Fruit fly (Drosophila melanogaster) whole organism, prepupa: Measurements from ENCODE around the gene mad2.

Experiments used
- CG11294 ChIP-seq: fragments of 200-800 bp; sonication (Bioruptor generic); IDR thresholded peaks from 2 replicates; pipeline ENCODE4 v1.3.6; 2022; ENCODE audit warnings: missing biosample characterization, missing genetic modification characterization
- CG11762 ChIP-seq: fragments of 200-800 bp; sonication (Bioruptor generic); optimal IDR thresholded peaks from 3 replicates; lab custom pipeline; 2016; ENCODE audit warnings: missing biosample characterization, missing genetic modification characterization; ENCODE audit not compliant: insufficient read depth
- CG1621 ChIP-seq: fragments of 200-800 bp; sonication (Bioruptor generic); optimal IDR thresholded peaks from 3 replicates; lab custom pipeline; 2018; ENCODE audit warnings: missing biosample characterization, mild to moderate bottlenecking, missing genetic modification characterization
- CG3032 ChIP-seq: fragments of 200-800 bp; optimal IDR thresholded peaks from 2 replicates; lab custom pipeline; 2019; ENCODE audit warnings: missing biosample characterization, mild to moderate bottlenecking, missing genetic modification characterization, moderate library complexity
- CG31627 ChIP-seq: fragments of 200-800 bp; sonication (Bioruptor generic); optimal IDR thresholded peaks from 3 replicates; lab custom pipeline; 2016; ENCODE audit warnings: missing biosample characterization, missing genetic modification characterization
- CG34406 ChIP-seq: fragments of 200-800 bp; sonication (Bioruptor generic); optimal IDR thresholded peaks from 3 replicates; lab custom pipeline; 2016; ENCODE audit warnings: missing biosample characterization, missing genetic modification characterization
- CG4318 ChIP-seq: fragments of 200-800 bp; sonication (Bioruptor generic); optimal IDR thresholded peaks from 3 replicates; lab custom pipeline; 2017; ENCODE audit warnings: missing biosample characterization, mild to moderate bottlenecking, missing genetic modification characterization
- CG6163 ChIP-seq: fragments of 200-800 bp; sonication (Bioruptor generic); IDR thresholded peaks from 3 replicates; pipeline ENCODE4 v1.3.6; 2022; ENCODE audit warnings: missing biosample characterization, missing genetic modification characterization
- CG6276 ChIP-seq: fragments of 200-800 bp; sonication (Bioruptor generic); optimal IDR thresholded peaks from 2 replicates; lab custom pipeline; 2017; ENCODE audit warnings: missing biosample characterization, mild to moderate bottlenecking, missing genetic modification characterization
- CG7368 ChIP-seq: fragments of 200-800 bp; sonication (Bioruptor generic); optimal IDR thresholded peaks from 3 replicates; lab custom pipeline; 2016; ENCODE audit warnings: missing biosample characterization, missing genetic modification characterization
- CG8119 ChIP-seq: fragments of 200-800 bp; sonication (Bioruptor generic); IDR thresholded peaks from 3 replicates; pipeline ENCODE4 v1.3.6; 2022; ENCODE audit warnings: missing biosample characterization, missing genetic modification characterization
- CG8319 ChIP-seq: fragments of 200-800 bp; sonication (Bioruptor generic); optimal IDR thresholded peaks from 3 replicates; lab custom pipeline; 2016; ENCODE audit warnings: missing biosample characterization, missing genetic modification characterization
- CG9139 ChIP-seq: fragments of 200-800 bp; sonication (Bioruptor generic); optimal IDR thresholded peaks from 3 replicates; lab custom pipeline; 2017; ENCODE audit warnings: missing biosample characterization, mild to moderate bottlenecking, missing genetic modification characterization
- Eip75B ChIP-seq: fragments of 200-800 bp; sonication (Bioruptor generic); optimal IDR thresholded peaks from 3 replicates; lab custom pipeline; 2016; ENCODE audit warnings: missing biosample characterization, missing genetic modification characterization
- Eip78C ChIP-seq: fragments of 200-800 bp; sonication (Bioruptor generic); peaks from one replicate; lab custom pipeline; 2016; ENCODE audit warnings: missing biosample characterization, missing genetic modification characterization
- Eip93F ChIP-seq: fragments of 200-800 bp; sonication (Bioruptor generic); optimal IDR thresholded peaks from 2 replicates; lab custom pipeline; 2016; ENCODE audit warnings: missing biosample characterization, mild to moderate bottlenecking, missing genetic modification characterization
- Ets21C ChIP-seq: fragments of 200-800 bp; sonication (Bioruptor generic); optimal IDR thresholded peaks from 3 replicates; lab custom pipeline; 2016; ENCODE audit warnings: missing biosample characterization, missing genetic modification characterization
- Gug ChIP-seq: fragments of 200-800 bp; sonication (Bioruptor generic); IDR thresholded peaks from 2 replicates; pipeline ENCODE4 v1.3.6; 2022; ENCODE audit warnings: missing biosample characterization, missing genetic modification characterization
- Hr39 ChIP-seq: fragments of 200-800 bp; sonication (Bioruptor generic); optimal IDR thresholded peaks from 2 replicates; lab custom pipeline; 2016; ENCODE audit warnings: missing biosample characterization, missing genetic modification characterization
- Hr4 ChIP-seq: fragments of 200-800 bp; sonication (Bioruptor generic); optimal IDR thresholded peaks from 3 replicates; lab custom pipeline; 2016; ENCODE audit warnings: missing biosample characterization, missing genetic modification characterization
- Smox ChIP-seq: fragments of 200-800 bp; sonication (Bioruptor generic); optimal IDR thresholded peaks from 3 replicates; lab custom pipeline; 2016; ENCODE audit warnings: missing biosample characterization, missing genetic modification characterization
- Sox102F ChIP-seq: fragments of 200-800 bp; sonication (Bioruptor generic); optimal IDR thresholded peaks from 2 replicates; lab custom pipeline; 2016; ENCODE audit warnings: missing biosample characterization, mild to moderate bottlenecking, missing genetic modification characterization
- Sox14 ChIP-seq: fragments of 200-800 bp; sonication (Bioruptor generic); optimal IDR thresholded peaks from 3 replicates; lab custom pipeline; 2016; ENCODE audit warnings: missing biosample characterization, missing genetic modification characterization
- acj6 ChIP-seq: fragments of 200-800 bp; sonication (Bioruptor generic); optimal IDR thresholded peaks from 3 replicates; lab custom pipeline; 2016; ENCODE audit warnings: missing biosample characterization, missing genetic modification characterization
- cyc ChIP-seq: fragments of 200-800 bp; sonication (Bioruptor generic); optimal IDR thresholded peaks from 3 replicates; lab custom pipeline; 2016; ENCODE audit warnings: missing biosample characterization, missing genetic modification characterization
- dac ChIP-seq: fragments of 200-800 bp; sonication (Bioruptor generic); optimal IDR thresholded peaks from 2 replicates; lab custom pipeline; 2017; ENCODE audit warnings: missing biosample characterization, mild to moderate bottlenecking, missing genetic modification characterization
- dsx ChIP-seq: fragments of 200-800 bp; optimal IDR thresholded peaks from 3 replicates; lab custom pipeline; 2019; ENCODE audit warnings: missing biosample characterization, mild to moderate bottlenecking, missing genetic modification characterization, moderate library complexity; ENCODE audit not compliant: poor library complexity, severe bottlenecking
- esn ChIP-seq: fragments of 200-800 bp; sonication (Bioruptor generic); optimal IDR thresholded peaks from 2 replicates; lab custom pipeline; 2016; ENCODE audit warnings: missing biosample characterization, mild to moderate bottlenecking, missing genetic modification characterization, moderate library complexity
- fd59A ChIP-seq: fragments of 200-800 bp; sonication (Bioruptor generic); optimal IDR thresholded peaks from 2 replicates; lab custom pipeline; 2017; ENCODE audit warnings: missing biosample characterization, mild to moderate bottlenecking, missing genetic modification characterization, missing genetic modification reagents
- fd85E ChIP-seq: fragments of 200-800 bp; sonication (Bioruptor generic); optimal IDR thresholded peaks from 3 replicates; lab custom pipeline; 2016; ENCODE audit warnings: missing biosample characterization, missing genetic modification characterization
- lz ChIP-seq: fragments of 200-800 bp; sonication (Bioruptor generic); optimal IDR thresholded peaks from 3 replicates; lab custom pipeline; 2016; ENCODE audit warnings: missing biosample characterization, missing genetic modification characterization
- net ChIP-seq: fragments of 200-800 bp; sonication (Bioruptor generic); optimal IDR thresholded peaks from 3 replicates; lab custom pipeline; 2016; ENCODE audit warnings: missing biosample characterization, missing genetic modification characterization
- salr ChIP-seq, 2 experiments: fragments of 200-800 bp; sonication (Bioruptor generic); optimal IDR thresholded peaks; 3 replicates each; lab custom pipeline; 2016 to 2018; ENCODE audit warnings: missing biosample characterization in 2 of 2, missing genetic modification characterization in 2 of 2, mild to moderate bottlenecking in 1 of 2
- ss ChIP-seq, 2 experiments: fragments of 200-800 bp; sonication (Bioruptor generic); optimal IDR thresholded peaks; 2 replicates in 1 of 2; 3 replicates in 1 of 2; lab custom pipeline; 2017 to 2018; ENCODE audit warnings: mild to moderate bottlenecking in 2 of 2, missing biosample characterization in 2 of 2, missing genetic modification characterization in 2 of 2, moderate library complexity in 1 of 2
- svp ChIP-seq: fragments of 200-800 bp; sonication (Bioruptor generic); peaks from one replicate; lab custom pipeline; 2016; ENCODE audit warnings: missing biosample characterization, missing genetic modification characterization
- vri ChIP-seq: fragments of 200-800 bp; sonication (Bioruptor generic); optimal IDR thresholded peaks from 3 replicates; lab custom pipeline; 2016; ENCODE audit warnings: missing biosample characterization, mild to moderate bottlenecking, missing genetic modification characterization

Gene mad2

DNA sequence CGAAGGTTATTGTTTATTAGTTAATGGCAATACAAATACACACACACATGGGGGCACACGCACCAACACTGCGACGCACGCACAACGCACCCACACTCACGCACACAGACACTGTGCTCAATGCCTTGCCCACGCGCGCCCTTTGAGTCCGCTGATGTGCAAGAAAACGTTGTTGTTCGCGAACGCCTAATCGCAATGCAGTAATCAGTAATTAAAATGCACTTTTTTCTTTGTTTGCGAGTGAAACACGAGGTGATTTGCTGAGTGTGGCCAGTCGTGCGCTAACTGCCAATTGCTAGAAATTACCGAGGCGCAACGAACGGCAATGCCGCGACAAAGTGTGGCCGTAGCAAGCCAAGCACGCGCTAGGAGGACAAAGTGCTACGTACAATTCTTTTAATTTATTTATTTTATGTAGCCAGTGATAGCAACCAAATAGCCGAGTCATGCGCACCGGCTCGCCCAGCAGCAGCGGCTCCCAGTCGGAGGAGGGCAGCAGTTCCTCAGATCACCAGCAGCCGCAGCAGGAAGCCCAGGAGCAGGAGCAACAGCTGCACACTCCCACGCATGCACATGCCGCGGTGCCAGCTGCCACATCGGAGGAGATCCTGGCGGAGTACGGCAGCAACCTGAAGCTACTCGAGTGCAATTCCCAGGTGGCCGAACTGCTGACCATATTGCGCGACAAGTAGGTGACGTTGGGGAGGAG, 2.1 kb downstream of the mad2 start, which contains the start of the genes S6k and kri (continued):
- peak; percentile 65 for TF ChIP-seq Eip78C
- peak; percentile 33 for TF ChIP-seq CG1621 (tag; lab: Kevin White, UChicago)
- TF ChIP-seq Sox14 (GFP tag; lab: Kevin White, UChicago): peak; percentile 93
- no peak for TF ChIP-seq Eip93F (GFP tag; lab: Kevin White, UChicago)
- peak; percentile 14 for TF ChIP-seq CG9139 (GFP tag; lab: Kevin White, UChicago)
- no peak for TF ChIP-seq CG34406 (GFP tag; lab: Kevin White, UChicago)
- no peak for TF ChIP-seq acj6 (GFP tag; lab: Kevin White, UChicago)
- TF ChIP-seq net (GFP tag; lab: Kevin White, UChicago): no peak
- no peak for TF ChIP-seq CG11294 (GFP tag; lab: Robert Waterston, UW)
- TF ChIP-seq CG3032 (tag; lab: Kevin White, UChicago): peak; percentile 11
- TF ChIP-seq dsx (GFP tag; lab: Kevin White, UChicago): peak; percentile 43
- TF ChIP-seq CG11762 (GFP tag; lab: Kevin White, UChicago): no peak
- TF ChIP-seq esn (GFP tag; lab: Kevin White, UChicago): no peak
- TF ChIP-seq cyc (GFP tag; lab: Kevin White, UChicago): peak; percentile 16
- TF ChIP-seq ss (GFP tag; optimal IDR thresholded peaks at IDR 0.05; lab: Kevin White, UChicago): peak; percentile 49 to 72
- no peak for TF ChIP-seq fd59A (GFP tag; lab: Kevin White, UChicago)
- no peak for TF ChIP-seq fd85E
- TF ChIP-seq, all 60 proteins: peak for 24

DNA sequence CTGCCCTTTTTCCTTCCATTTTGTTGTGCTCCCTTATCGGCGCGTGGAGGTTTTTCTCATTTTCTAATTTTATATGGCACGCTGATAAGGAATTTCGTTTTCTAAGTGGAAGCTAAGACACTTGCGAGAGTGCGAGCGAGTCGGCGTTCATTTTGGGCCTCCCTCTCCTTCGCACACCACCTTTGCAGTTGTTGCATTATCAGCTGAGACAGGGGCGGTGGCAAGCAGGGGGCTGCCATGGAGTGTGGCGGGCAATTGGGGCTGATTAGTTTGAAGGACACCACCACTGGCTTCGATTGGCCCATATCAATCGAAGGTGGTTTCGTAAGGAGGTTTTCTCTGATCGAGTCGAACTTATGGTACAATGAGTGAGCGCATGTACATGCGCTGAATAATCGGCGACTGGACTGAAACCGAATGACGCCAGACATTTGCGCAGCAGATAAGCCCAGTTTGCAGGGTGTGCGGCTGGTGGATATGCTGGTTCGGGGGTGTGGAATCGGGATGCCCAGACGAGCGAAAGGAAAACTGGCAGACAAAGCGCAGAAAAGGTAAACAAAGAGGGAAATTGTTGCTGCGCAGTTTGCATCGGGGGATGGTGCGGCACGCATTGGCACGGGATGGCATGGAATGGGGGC, 3.1 kb downstream of the mad2 start:
- TF ChIP-seq Ets21C (GFP tag; lab: Kevin White, UChicago): no peak
- no peak for TF ChIP-seq Sox102F (GFP tag; lab: Kevin White, UChicago)
- no peak for TF ChIP-seq CG8119 (GFP tag; lab: Robert Waterston, UW)
- no peak for TF ChIP-seq Eip75B
- 0 out of 3 replicates have a peak, but pooled peaks have one; percentile 11 for TF ChIP-seq CG6163 (GFP tag; lab: Robert Waterston, UW)
- TF ChIP-seq Hr39 (GFP tag; lab: Kevin White, UChicago): no peak
- TF ChIP-seq CG1621 (tag; lab: Kevin White, UChicago): no peak
- no peak for TF ChIP-seq salr (GFP tag; optimal IDR thresholded peaks at IDR 0.05; lab: Kevin White, UChicago)
- no peak for TF ChIP-seq CG4318 (GFP tag; lab: Kevin White, UChicago)
- no peak for TF ChIP-seq CG9139 (GFP tag; lab: Kevin White, UChicago)
- no peak for TF ChIP-seq CG8319 (GFP tag; lab: Kevin White, UChicago)
- no peak for TF ChIP-seq CG31627 (GFP tag; lab: Kevin White, UChicago)
- TF ChIP-seq vri: peak; percentile 33
- TF ChIP-seq Eip93F (GFP tag; lab: Kevin White, UChicago): no peak
- no peak for TF ChIP-seq Smox (GFP tag; lab: Kevin White, UChicago)
- no peak for TF ChIP-seq Gug
- no peak for TF ChIP-seq lz (GFP tag; lab: Kevin White, UChicago)
- no peak for TF ChIP-seq CG6276
- peak; percentile 55 for TF ChIP-seq svp (GFP tag; lab: Kevin White, UChicago)
- TF ChIP-seq esn (GFP tag; lab: Kevin White, UChicago): no peak
- TF ChIP-seq dac (GFP tag; lab: Kevin White, UChicago): no peak
- TF ChIP-seq Hr4 (GFP tag; lab: Kevin White, UChicago): no peak
- no peak for TF ChIP-seq CG7368
- TF ChIP-seq Eip78C: peak; percentile 0
- TF ChIP-seq fd59A (GFP tag; lab: Kevin White, UChicago): no peak
- TF ChIP-seq Sox14 (GFP tag; lab: Kevin White, UChicago): peak; percentile 40
- no peak for TF ChIP-seq acj6 (GFP tag; lab: Kevin White, UChicago)
